Fruit fly (Drosophila melanogaster) whole organism, prepupa: ENCODE data around the gene CG17855.
A peak's percentile ranks its signal among the peaks of the same experiment; 100 is the strongest.

ENCODE experiments used
- Blimp-1 ChIP-seq: fragments of 200-800 bp; sonication (Bioruptor generic); optimal IDR thresholded peaks from 3 replicates; lab custom pipeline; 2017; ENCODE audit warnings: missing biosample characterization, missing genetic modification characterization, mild to moderate bottlenecking, moderate library complexity, missing genetic modification reagents
- CG10631 ChIP-seq: fragments of 200-800 bp; sonication (Bioruptor generic); optimal IDR thresholded peaks from 2 replicates; lab custom pipeline; 2016; ENCODE audit warnings: missing biosample characterization, missing genetic modification characterization
- CG11294 ChIP-seq: fragments of 200-800 bp; sonication (Bioruptor generic); IDR thresholded peaks from 2 replicates; pipeline ENCODE4 v1.3.6; 2022; ENCODE audit warnings: missing biosample characterization, missing genetic modification characterization
- CG15336 ChIP-seq: fragments of 200-800 bp; sonication (Bioruptor generic); IDR thresholded peaks from 2 replicates; pipeline ENCODE4 v1.3.6; 2022; ENCODE audit warnings: missing biosample characterization, missing genetic modification characterization
- CG1621 ChIP-seq: fragments of 200-800 bp; sonication (Bioruptor generic); optimal IDR thresholded peaks from 3 replicates; lab custom pipeline; 2018; ENCODE audit warnings: missing biosample characterization, mild to moderate bottlenecking, missing genetic modification characterization
- CG32006 ChIP-seq: fragments of 200-800 bp; sonication (Bioruptor generic); optimal IDR thresholded peaks from 3 replicates; lab custom pipeline; 2017; ENCODE audit warnings: missing biosample characterization, mild to moderate bottlenecking, missing genetic modification characterization
- CG34406 ChIP-seq: fragments of 200-800 bp; sonication (Bioruptor generic); optimal IDR thresholded peaks from 3 replicates; lab custom pipeline; 2016; ENCODE audit warnings: missing biosample characterization, missing genetic modification characterization
- CG3919 ChIP-seq: fragments of 200-800 bp; sonication (Bioruptor generic); optimal IDR thresholded peaks from 3 replicates; lab custom pipeline; 2016; ENCODE audit warnings: missing biosample characterization, missing genetic modification characterization
- CG6163 ChIP-seq: fragments of 200-800 bp; sonication (Bioruptor generic); IDR thresholded peaks from 3 replicates; pipeline ENCODE4 v1.3.6; 2022; ENCODE audit warnings: missing biosample characterization, missing genetic modification characterization
- CG6792 ChIP-seq: fragments of 200-800 bp; sonication (Bioruptor generic); optimal IDR thresholded peaks from 3 replicates; lab custom pipeline; 2016; ENCODE audit warnings: missing biosample characterization, missing genetic modification characterization
- CG8119 ChIP-seq: fragments of 200-800 bp; sonication (Bioruptor generic); IDR thresholded peaks from 3 replicates; pipeline ENCODE4 v1.3.6; 2022; ENCODE audit warnings: missing biosample characterization, missing genetic modification characterization
- CG8319 ChIP-seq: fragments of 200-800 bp; sonication (Bioruptor generic); optimal IDR thresholded peaks from 3 replicates; lab custom pipeline; 2016; ENCODE audit warnings: missing biosample characterization, missing genetic modification characterization
- CG8632 ChIP-seq: fragments of 200-800 bp; sonication (Bioruptor generic); optimal IDR thresholded peaks from 3 replicates; lab custom pipeline; 2016; ENCODE audit warnings: missing biosample characterization, missing genetic modification characterization
- CG9139 ChIP-seq: fragments of 200-800 bp; sonication (Bioruptor generic); optimal IDR thresholded peaks from 3 replicates; lab custom pipeline; 2017; ENCODE audit warnings: missing biosample characterization, mild to moderate bottlenecking, missing genetic modification characterization
- Eip75B ChIP-seq: fragments of 200-800 bp; sonication (Bioruptor generic); optimal IDR thresholded peaks from 3 replicates; lab custom pipeline; 2016; ENCODE audit warnings: missing biosample characterization, missing genetic modification characterization
- Eip78C ChIP-seq: fragments of 200-800 bp; sonication (Bioruptor generic); peaks from one replicate; lab custom pipeline; 2016; ENCODE audit warnings: missing biosample characterization, missing genetic modification characterization
- Eip93F ChIP-seq: fragments of 200-800 bp; sonication (Bioruptor generic); optimal IDR thresholded peaks from 2 replicates; lab custom pipeline; 2016; ENCODE audit warnings: missing biosample characterization, mild to moderate bottlenecking, missing genetic modification characterization
- Hr38 ChIP-seq: sonication (Bioruptor generic); optimal IDR thresholded peaks from 2 replicates; lab custom pipeline; 2016; ENCODE audit warnings: missing biosample characterization, missing genetic modification characterization
- Hr4 ChIP-seq: fragments of 200-800 bp; sonication (Bioruptor generic); optimal IDR thresholded peaks from 3 replicates; lab custom pipeline; 2016; ENCODE audit warnings: missing biosample characterization, missing genetic modification characterization
- Lpt ChIP-seq: fragments of 200-800 bp; sonication (Bioruptor generic); optimal IDR thresholded peaks from 3 replicates; lab custom pipeline; 2016; ENCODE audit warnings: missing biosample characterization, missing genetic modification characterization
- Met ChIP-seq: fragments of 200-800 bp; sonication (Bioruptor generic); optimal IDR thresholded peaks from 3 replicates; lab custom pipeline; 2016; ENCODE audit warnings: missing biosample characterization, missing genetic modification characterization
- Smox ChIP-seq: fragments of 200-800 bp; sonication (Bioruptor generic); optimal IDR thresholded peaks from 3 replicates; lab custom pipeline; 2016; ENCODE audit warnings: missing biosample characterization, missing genetic modification characterization
- Sox14 ChIP-seq: fragments of 200-800 bp; sonication (Bioruptor generic); optimal IDR thresholded peaks from 3 replicates; lab custom pipeline; 2016; ENCODE audit warnings: missing biosample characterization, missing genetic modification characterization
- Sox15 ChIP-seq: fragments of 200-800 bp; sonication (Bioruptor generic); optimal IDR thresholded peaks from 3 replicates; lab custom pipeline; 2016; ENCODE audit warnings: missing biosample characterization, missing genetic modification characterization
- achi ChIP-seq: fragments of 200-800 bp; sonication (Bioruptor generic); optimal IDR thresholded peaks from 3 replicates; lab custom pipeline; 2016; ENCODE audit warnings: missing biosample characterization, missing genetic modification characterization
- acj6 ChIP-seq: fragments of 200-800 bp; sonication (Bioruptor generic); optimal IDR thresholded peaks from 3 replicates; lab custom pipeline; 2016; ENCODE audit warnings: missing biosample characterization, missing genetic modification characterization
- cyc ChIP-seq: fragments of 200-800 bp; sonication (Bioruptor generic); optimal IDR thresholded peaks from 3 replicates; lab custom pipeline; 2016; ENCODE audit warnings: missing biosample characterization, missing genetic modification characterization
- dac ChIP-seq: fragments of 200-800 bp; sonication (Bioruptor generic); optimal IDR thresholded peaks from 2 replicates; lab custom pipeline; 2017; ENCODE audit warnings: missing biosample characterization, mild to moderate bottlenecking, missing genetic modification characterization
- dsx ChIP-seq: fragments of 200-800 bp; optimal IDR thresholded peaks from 3 replicates; lab custom pipeline; 2019; ENCODE audit warnings: missing biosample characterization, mild to moderate bottlenecking, missing genetic modification characterization, moderate library complexity; ENCODE audit not compliant: poor library complexity, severe bottlenecking
- eg ChIP-seq: fragments of 200-800 bp; sonication (Bioruptor generic); IDR thresholded peaks from 3 replicates; pipeline ENCODE4 v1.3.6; 2022; ENCODE audit warnings: missing biosample characterization, missing genetic modification characterization
- fkh ChIP-seq: fragments of 200-800 bp; sonication (Bioruptor generic); optimal IDR thresholded peaks from 3 replicates; lab custom pipeline; 2017; ENCODE audit warnings: missing biosample characterization, mild to moderate bottlenecking, missing genetic modification characterization, moderate library complexity
- salr ChIP-seq, 2 experiments: fragments of 200-800 bp; sonication (Bioruptor generic); optimal IDR thresholded peaks; 3 replicates each; lab custom pipeline; 2016 to 2018; ENCODE audit warnings: missing biosample characterization in 2 of 2, missing genetic modification characterization in 2 of 2, mild to moderate bottlenecking in 1 of 2
- ss ChIP-seq, 2 experiments: fragments of 200-800 bp; sonication (Bioruptor generic); optimal IDR thresholded peaks; 2 replicates in 1 of 2; 3 replicates in 1 of 2; lab custom pipeline; 2017 to 2018; ENCODE audit warnings: mild to moderate bottlenecking in 2 of 2, missing biosample characterization in 2 of 2, missing genetic modification characterization in 2 of 2, moderate library complexity in 1 of 2
- svp ChIP-seq: fragments of 200-800 bp; sonication (Bioruptor generic); peaks from one replicate; lab custom pipeline; 2016; ENCODE audit warnings: missing biosample characterization, missing genetic modification characterization
- vri ChIP-seq: fragments of 200-800 bp; sonication (Bioruptor generic); optimal IDR thresholded peaks from 3 replicates; lab custom pipeline; 2016; ENCODE audit warnings: missing biosample characterization, mild to moderate bottlenecking, missing genetic modification characterization

Gene CG17855

dm6 chr2L:9505372-9506103, 34.8 kb upstream of the CG17855 start (continued):
- TF ChIP-seq Hr38 (GFP tag; lab: Kevin White, UChicago) (no peak), CG11294 (no peak), Met (peak; percentile 32), CG8119 (GFP tag; lab: Robert Waterston, UW) (peak; percentile 49; the same call in 2 of the 3 replicates), Smox (no peak), CG32006 (GFP tag; lab: Kevin White, UChicago) (peak; percentile 80), Hr4 (peak; percentile 67), acj6 (GFP tag; lab: Kevin White, UChicago) (peak; percentile 42), CG15336 (peak; percentile 56), cyc (GFP tag; lab: Kevin White, UChicago) (peak; percentile 11), salr (GFP tag; optimal IDR thresholded peaks at IDR 0.05; lab: Kevin White, UChicago) (peak in 1 of 2 experiments; percentile 24), dac (peak; percentile 31), CG8632 (GFP tag; lab: Kevin White, UChicago) (no peak), CG6163 (GFP tag; lab: Robert Waterston, UW) (no peak), Sox15 (GFP tag; lab: Kevin White, UChicago) (no peak), CG3919 (GFP tag; lab: Kevin White, UChicago) (peak; percentile 58), achi (GFP tag; lab: Kevin White, UChicago) (peak; percentile 26), Eip75B (GFP tag; lab: Kevin White, UChicago) (peak; percentile 22), CG6792 (GFP tag; lab: Kevin White, UChicago) (peak; percentile 26)

dm6 chr2L:9506535-9507036, 33.7 kb upstream of the CG17855 start:
- TF ChIP-seq CG34406 = no peak
- peak; percentile 58 for TF ChIP-seq CG6163 (GFP tag; lab: Robert Waterston, UW)
- no peak for TF ChIP-seq CG11294
- no peak for TF ChIP-seq vri
- TF ChIP-seq eg (GFP tag; lab: Robert Waterston, UW) = 0 out of 3 replicates have a peak, but pooled peaks have one; percentile 24
- peak; percentile 39 for TF ChIP-seq Eip78C (GFP tag; lab: Kevin White, UChicago)
- peak; percentile 11 for TF ChIP-seq Blimp-1 (GFP tag; lab: Kevin White, UChicago)
- TF ChIP-seq Hr4 = peak; percentile 2
- TF ChIP-seq CG1621 = peak; percentile 3
- no peak for TF ChIP-seq CG8632 (GFP tag; lab: Kevin White, UChicago)
- TF ChIP-seq dsx (GFP tag; lab: Kevin White, UChicago) = peak; percentile 33
- TF ChIP-seq ss (GFP tag; optimal IDR thresholded peaks at IDR 0.05; lab: Kevin White, UChicago) = peak in 1 of 2 experiments; percentile 9
- no peak for TF ChIP-seq Sox14 (GFP tag; lab: Kevin White, UChicago)
- TF ChIP-seq Eip93F = no peak
- TF ChIP-seq CG10631 = no peak
- peak; percentile 29 for TF ChIP-seq svp (GFP tag; lab: Kevin White, UChicago)

dm6 chr2L:9508547-9509197, 31.7 kb upstream of the CG17855 start:
- TF ChIP-seq CG9139 (GFP tag; lab: Kevin White, UChicago) (no peak), ss (GFP tag; optimal IDR thresholded peaks at IDR 0.05; lab: Kevin White, UChicago) (peak in 1 of 2 experiments; percentile 15), vri (no peak), acj6 (GFP tag; lab: Kevin White, UChicago) (no peak), dsx (GFP tag; lab: Kevin White, UChicago) (peak; percentile 87), CG10631 (no peak), CG6163 (GFP tag; lab: Robert Waterston, UW) (no peak), fkh (peak; percentile 49), eg (GFP tag; lab: Robert Waterston, UW) (peak; percentile 8; the same call in 1 of the 3 replicates), CG15336 (peak; percentile 23; the same call in 1 of the 2 replicates), Lpt (GFP tag; lab: Kevin White, UChicago) (peak; percentile 7), CG8319 (no peak)
